Fruit fly (Drosophila melanogaster): ENCODE data around the gene wake.
A peak's percentile ranks its signal among the peaks of the same experiment; 100 is the strongest.

wake gene

dm6 chr3R:22684044-22684947 lies 44.7 kb downstream of the wake start (continued):
- no peak for TF ChIP-seq CG10209 (GFP tag; optimal IDR thresholded peaks at IDR 0.05)
- TF ChIP-seq CG7372 (GFP tag; IDR thresholded peaks at IDR 0.05) = 0 out of 2 replicates have a peak, but pooled peaks have one; percentile 31
- no peak for TF ChIP-seq sob (GFP tag; IDR thresholded peaks at IDR 0.05)
- TF ChIP-seq wek (GFP tag; optimal IDR thresholded peaks at IDR 0.05) = peak; percentile 43
- peak; percentile 3 for TF ChIP-seq CG4328 (GFP tag; optimal IDR thresholded peaks at IDR 0.05)
- TF ChIP-seq Hr78 (GFP tag; optimal IDR thresholded peaks at IDR 0.05) = peak in 1 of 2 experiments; percentile 83
- no peak for TF ChIP-seq Hr3 (GFP tag; optimal IDR thresholded peaks at IDR 0.05)
- TF ChIP-seq chinmo (GFP tag; IDR thresholded peaks at IDR 0.05; ENCODE audit: partially characterized antibody) = 0 out of 4 replicates have a peak, but pooled peaks have one; percentile 44
- TF ChIP-seq tap (tag; optimal IDR thresholded peaks at IDR 0.05) = peak; percentile 4
- peak; percentile 1 for TF ChIP-seq CG10979 (tag; optimal IDR thresholded peaks at IDR 0.05)
- peak; percentile 26 for TF ChIP-seq CG7556 (GFP tag; optimal IDR thresholded peaks at IDR 0.05)
- peak; percentile 13 for TF ChIP-seq eyg (GFP tag; optimal IDR thresholded peaks at IDR 0.05)
- no peak for TF ChIP-seq ems (GFP tag; optimal IDR thresholded peaks at IDR 0.05)
- TF ChIP-seq Hmr (GFP tag; optimal IDR thresholded peaks at IDR 0.05) = peak; percentile 55
- peak; percentile 90 for TF ChIP-seq exex (tag; optimal IDR thresholded peaks at IDR 0.05)
- peak; percentile 9 for TF ChIP-seq Camta (GFP tag; optimal IDR thresholded peaks at IDR 0.05)
- peak; percentile 41 for TF ChIP-seq nom (GFP tag; optimal IDR thresholded peaks at IDR 0.05)
- peak; percentile 6 for TF ChIP-seq CG18599 (GFP tag; optimal IDR thresholded peaks at IDR 0.05)
- TF ChIP-seq kni (GFP tag; optimal IDR thresholded peaks at IDR 0.05) = peak; percentile 29
- TF ChIP-seq Hr51 (GFP tag; optimal IDR thresholded peaks at IDR 0.05) = no peak
- TF ChIP-seq cg (GFP tag; optimal IDR thresholded peaks at IDR 0.05) = peak; percentile 45
- TF ChIP-seq ham (GFP tag; IDR thresholded peaks at IDR 0.05) = no peak
- TF ChIP-seq HLH3B (GFP tag; IDR thresholded peaks at IDR 0.05) = no peak; the same call in 1 of the 2 replicates
- TF ChIP-seq Pdp1 (GFP tag; optimal IDR thresholded peaks at IDR 0.05) = peak in 1 of 2 experiments; percentile 63
- peak; percentile 27 for TF ChIP-seq MTF-1 (GFP tag; optimal IDR thresholded peaks at IDR 0.05; ENCODE audit: borderline replicate concordance)
- TF ChIP-seq Adf1 (GFP tag; IDR thresholded peaks at IDR 0.05) = no peak
- peak; percentile 48 for TF ChIP-seq CG12769 (tag; optimal IDR thresholded peaks at IDR 0.05)
- 0 out of 2 replicates have a peak, but pooled peaks have one; percentile 25 for TF ChIP-seq bbx (GFP tag; IDR thresholded peaks at IDR 0.05; ENCODE audit: partially characterized antibody)
- no peak for TF ChIP-seq hbn (GFP tag; IDR thresholded peaks at IDR 0.05; ENCODE audit: partially characterized antibody)
- 0 out of 3 replicates have a peak, but pooled peaks have one; percentile 46 for TF ChIP-seq z (GFP tag; IDR thresholded peaks at IDR 0.05)
- TF ChIP-seq PHDP (tag; optimal IDR thresholded peaks at IDR 0.05) = peak; percentile 4
- no peak for TF ChIP-seq lmd (GFP tag; IDR thresholded peaks at IDR 0.05)
- TF ChIP-seq B-H2 (GFP tag; optimal IDR thresholded peaks at IDR 0.05) = no peak
- no peak for TF ChIP-seq CG8089 (GFP tag; optimal IDR thresholded peaks at IDR 0.05)
- peak; percentile 4 for TF ChIP-seq CG6254 (GFP tag; optimal IDR thresholded peaks at IDR 0.05)
- TF ChIP-seq caup (GFP tag; optimal IDR thresholded peaks at IDR 0.05; ENCODE audit: severe bottlenecking) = peak; percentile 9

- TF ChIP-seq exex (tag; optimal IDR thresholded peaks at IDR 0.05) (peak; percentile 46), Opbp (GFP tag; IDR thresholded peaks at IDR 0.05; ENCODE audit: partially characterized antibody) (no peak), CG6813 (GFP tag; optimal IDR thresholded peaks at IDR 0.05) (no peak), sens (GFP tag) (peak; percentile 72), zen2 (GFP tag; IDR thresholded peaks at IDR 0.05; ENCODE audit: partially characterized antibody) (no peak), Usf (GFP tag; optimal IDR thresholded peaks at IDR 0.05) (no peak), CG30431 (GFP tag; optimal IDR thresholded peaks at IDR 0.05) (no peak), ATbp (GFP tag; optimal IDR thresholded peaks at IDR 0.05) (no peak), insv (GFP tag; optimal IDR thresholded peaks at IDR 0.05) (no peak), Gsc (GFP tag; IDR thresholded peaks at IDR 0.05) (no peak), vvl (GFP tag; IDR thresholded peaks at IDR 0.05) (no peak), pita (GFP tag; optimal IDR thresholded peaks at IDR 0.05) (no peak), az2 (GFP tag; optimal IDR thresholded peaks at IDR 0.05) (no peak), CG6689 (GFP tag; IDR thresholded peaks at IDR 0.05) (no peak)
These were observed 45.3 kb downstream of the wake start for dm6 chr3R:22684948-22685253.
